Fruit fly (Drosophila melanogaster) whole organism, embryonic: ENCODE results near the gene MED15.

ENCODE experiments used
- Atf3 ChIP-seq: fragments of 200-800 bp; sonication (Bioruptor generic); optimal IDR thresholded peaks from 3 replicates; lab custom pipeline; 2016; ENCODE audit warnings: missing biosample characterization, missing genetic modification characterization
- B-H2 ChIP-seq: fragments of 200-800 bp; sonication (Bioruptor generic); optimal IDR thresholded peaks from 2 replicates; lab custom pipeline; 2018; ENCODE audit warnings: missing biosample characterization, mild to moderate bottlenecking, missing genetic modification characterization
- CG11093 ChIP-seq: fragments of 200-800 bp; sonication (Bioruptor generic); IDR thresholded peaks from 3 replicates; pipeline ENCODE4 v1.3.6; 2022; ENCODE audit warnings: missing biosample characterization, missing genetic modification characterization
- CG13296 ChIP-seq: fragments of 200-800 bp; sonication (Bioruptor generic); optimal IDR thresholded peaks from 3 replicates; lab custom pipeline; 2018; ENCODE audit warnings: missing biosample characterization, mild to moderate bottlenecking, missing genetic modification characterization
- CG14441 ChIP-seq: fragments of 200-800 bp; sonication (Bioruptor generic); IDR thresholded peaks from 2 replicates; pipeline ENCODE4 v1.3.6; 2022; ENCODE audit warnings: missing biosample characterization, missing genetic modification characterization
- CG14710 ChIP-seq: fragments of 200-800 bp; sonication (Bioruptor generic); optimal IDR thresholded peaks from 3 replicates; lab custom pipeline; 2019; ENCODE audit warnings: missing biosample characterization, mild to moderate bottlenecking, missing genetic modification characterization, moderate library complexity
- CG16815 ChIP-seq: fragments of 200-800 bp; sonication (Bioruptor generic); optimal IDR thresholded peaks from 3 replicates; lab custom pipeline; 2017; ENCODE audit warnings: missing biosample characterization, mild to moderate bottlenecking, missing genetic modification characterization
- CG17829 ChIP-seq: fragments of 200-800 bp; optimal IDR thresholded peaks from 2 replicates; lab custom pipeline; 2019; ENCODE audit warnings: missing biosample characterization, mild to moderate bottlenecking, missing genetic modification characterization, moderate library complexity
- CG18599 ChIP-seq: fragments of 200-800 bp; sonication (Bioruptor generic); optimal IDR thresholded peaks from 3 replicates; lab custom pipeline; 2017; ENCODE audit warnings: missing biosample characterization, missing genetic modification characterization, mild to moderate bottlenecking, moderate library complexity, missing genetic modification reagents
- CG18764 ChIP-seq: fragments of 200-800 bp; sonication (Bioruptor generic); optimal IDR thresholded peaks from 3 replicates; lab custom pipeline; 2016; ENCODE audit warnings: missing biosample characterization, missing genetic modification characterization
- CG2712 ChIP-seq: fragments of 200-800 bp; optimal IDR thresholded peaks from 3 replicates; lab custom pipeline; 2019; ENCODE audit warnings: missing biosample characterization, mild to moderate bottlenecking, missing genetic modification characterization, moderate library complexity
- CG2889 ChIP-seq: fragments of 200-800 bp; sonication (Bioruptor generic); IDR thresholded peaks from 3 replicates; pipeline ENCODE4 v1.3.6; 2022; ENCODE audit warnings: missing biosample characterization, missing genetic modification characterization
- CG3726 ChIP-seq: fragments of 200-800 bp; sonication (Bioruptor generic); IDR thresholded peaks from 3 replicates; pipeline ENCODE4, ENCODE4 v1.3.6; 2022; ENCODE audit warnings: missing biosample characterization, missing genetic modification characterization
- CG3838 ChIP-seq: fragments of 200-800 bp; sonication (Bioruptor generic); optimal IDR thresholded peaks from 3 replicates; lab custom pipeline; 2016; ENCODE audit warnings: missing biosample characterization, missing genetic modification characterization
- CG4730 ChIP-seq: fragments of 200-800 bp; sonication (Bioruptor generic); IDR thresholded peaks from 2 replicates; pipeline ENCODE4 v1.3.6; 2022; ENCODE audit warnings: missing biosample characterization, missing genetic modification characterization
- CG4820 ChIP-seq: fragments of 200-800 bp; sonication (Bioruptor generic); optimal IDR thresholded peaks from 3 replicates; lab custom pipeline; 2016; ENCODE audit warnings: missing biosample characterization, missing genetic modification characterization
- CG6272 ChIP-seq: fragments of 200-800 bp; sonication (Bioruptor generic); IDR thresholded peaks from 2 replicates; pipeline ENCODE4 v1.3.6; 2022; ENCODE audit warnings: missing biosample characterization, missing genetic modification characterization
- CG7556 ChIP-seq: fragments of 200-800 bp; sonication (Bioruptor generic); optimal IDR thresholded peaks from 2 replicates; lab custom pipeline; 2017; ENCODE audit warnings: missing biosample characterization, mild to moderate bottlenecking, missing genetic modification characterization
- Chrac-16 ChIP-seq: fragments of 200-800 bp; sonication (Bioruptor generic); optimal IDR thresholded peaks from 3 replicates; lab custom pipeline; 2016; ENCODE audit warnings: missing biosample characterization, missing genetic modification characterization
- Doc3 ChIP-seq: fragments of 200-800 bp; sonication (Bioruptor generic); IDR thresholded peaks from 3 replicates; pipeline ENCODE4 v1.3.6; 2022; ENCODE audit warnings: missing biosample characterization, missing genetic modification characterization; ENCODE audit not compliant: partially characterized antibody
- E2f1 ChIP-seq: fragments of 200-800 bp; sonication (Bioruptor generic); IDR thresholded peaks from 2 replicates; pipeline ENCODE4 v1.3.6; 2022; ENCODE audit warnings: missing biosample characterization, missing genetic modification characterization
- Gug ChIP-seq: fragments of 200-800 bp; sonication (Bioruptor generic); IDR thresholded peaks from 4 replicates; pipeline ENCODE4 v1.3.6; 2022; ENCODE audit warnings: missing biosample characterization, missing genetic modification characterization
- Hey ChIP-seq: fragments of 200-800 bp; sonication (Bioruptor generic); optimal IDR thresholded peaks from 3 replicates; lab custom pipeline; 2018; ENCODE audit warnings: missing biosample characterization, mild to moderate bottlenecking, missing genetic modification characterization
- Hmx ChIP-seq: fragments of 200-800 bp; sonication (Bioruptor generic); optimal IDR thresholded peaks from 2 replicates; lab custom pipeline; 2016; ENCODE audit warnings: missing biosample characterization, missing genetic modification characterization
- MESR4 ChIP-seq: fragments of 200-800 bp; sonication (Bioruptor generic); optimal IDR thresholded peaks from 2 replicates; lab custom pipeline; 2018; ENCODE audit warnings: missing biosample characterization, mild to moderate bottlenecking, missing genetic modification characterization, moderate library complexity
- Mad ChIP-seq: fragments of 200-800 bp; sonication (Bioruptor generic); optimal IDR thresholded peaks from 2 replicates; lab custom pipeline; 2016; ENCODE audit warnings: missing biosample characterization, missing genetic modification characterization
- Myb ChIP-seq: fragments of 200-800 bp; sonication (Bioruptor generic); optimal IDR thresholded peaks from 2 replicates; lab custom pipeline; 2016; ENCODE audit warnings: missing biosample characterization, missing genetic modification characterization
- NFAT ChIP-seq: fragments of 200-800 bp; sonication (Bioruptor generic); IDR thresholded peaks from 2 replicates; pipeline ENCODE4 v1.3.6; 2022; ENCODE audit warnings: missing biosample characterization, missing genetic modification characterization
- NfI ChIP-seq: fragments of 200-800 bp; sonication (Bioruptor generic); optimal IDR thresholded peaks from 3 replicates; lab custom pipeline; 2018; ENCODE audit warnings: missing biosample characterization, mild to moderate bottlenecking, missing genetic modification characterization, moderate library complexity
- Oli ChIP-seq: fragments of 200-800 bp; sonication (Bioruptor generic); optimal IDR thresholded peaks from 2 replicates; lab custom pipeline; 2018; ENCODE audit warnings: missing biosample characterization, mild to moderate bottlenecking, missing genetic modification characterization, moderate library complexity
- Sox102F ChIP-seq: fragments of 200-800 bp; sonication (Bioruptor generic); optimal IDR thresholded peaks from 2 replicates; lab custom pipeline; 2018; ENCODE audit warnings: missing biosample characterization, mild to moderate bottlenecking, missing genetic modification characterization, moderate library complexity
- Trl ChIP-seq, 3 experiments: fragments of >200 bp in 2 of 3; fragments of 200-800 bp in 1 of 3; sonication (Bioruptor generic) in 1 of 3; optimal IDR thresholded peaks; 2 replicates in 1 of 3; 3 replicates in 2 of 3; lab custom pipeline; 2016 to 2017; ENCODE audit warnings: missing biosample characterization in 1 of 3, missing genetic modification characterization in 1 of 3
- YL-1 ChIP-seq: fragments of 200-800 bp; sonication (Bioruptor generic); optimal IDR thresholded peaks from 3 replicates; lab custom pipeline; 2017; ENCODE audit warnings: missing biosample characterization, mild to moderate bottlenecking, missing genetic modification characterization
- ash1 ChIP-seq: fragments of 200-800 bp; sonication (Bioruptor generic); optimal IDR thresholded peaks from 2 replicates; lab custom pipeline; 2018; ENCODE audit warnings: missing biosample characterization, mild to moderate bottlenecking, missing genetic modification characterization
- caup ChIP-seq: fragments of 200-800 bp; sonication (Bioruptor generic); optimal IDR thresholded peaks from 3 replicates; lab custom pipeline; 2017; ENCODE audit warnings: missing biosample characterization, mild to moderate bottlenecking, missing genetic modification characterization, moderate library complexity; ENCODE audit not compliant: severe bottlenecking
- ci ChIP-seq: fragments of 200-800 bp; sonication (Bioruptor generic); IDR thresholded peaks from 3 replicates; pipeline ENCODE4 v1.3.6; 2022; ENCODE audit warnings: missing biosample characterization, missing genetic modification characterization
- dm ChIP-seq: fragments of 200-800 bp; sonication (Bioruptor generic); optimal IDR thresholded peaks from 3 replicates; lab custom pipeline; 2016; ENCODE audit warnings: missing biosample characterization, missing genetic modification characterization
- dysf ChIP-seq: fragments of 200-800 bp; sonication (Bioruptor generic); IDR thresholded peaks from 3 replicates; pipeline ENCODE4 v1.3.6; 2022; ENCODE audit warnings: missing biosample characterization, missing genetic modification characterization
- eve ChIP-seq, 2 experiments: fragments of >200 bp; optimal IDR thresholded peaks; 2 replicates each; lab custom pipeline; 2017; ENCODE audit warnings: missing biosample characterization in 2 of 2, missing genetic modification characterization in 2 of 2
- gcm ChIP-seq: fragments of 200-800 bp; sonication (Bioruptor generic); optimal IDR thresholded peaks from 2 replicates; lab custom pipeline; 2019; ENCODE audit warnings: missing biosample characterization, mild to moderate bottlenecking, missing genetic modification characterization, moderate library complexity
- grn ChIP-seq: fragments of 200-800 bp; sonication (Bioruptor generic); optimal IDR thresholded peaks from 3 replicates; lab custom pipeline; 2017; ENCODE audit warnings: missing biosample characterization, missing genetic modification characterization
- insv ChIP-seq, 2 experiments: fragments of 200-800 bp; sonication (Bioruptor generic); optimal IDR thresholded peaks; 3 replicates each; lab custom pipeline; 2016 to 2018; ENCODE audit warnings: missing biosample characterization in 2 of 2, missing genetic modification characterization in 2 of 2
- nerfin-1 ChIP-seq: fragments of 200-800 bp; sonication (Bioruptor generic); optimal IDR thresholded peaks from 3 replicates; lab custom pipeline; 2019; ENCODE audit warnings: missing biosample characterization, mild to moderate bottlenecking, missing genetic modification characterization, moderate library complexity
- otp ChIP-seq: fragments of 200-800 bp; sonication (Bioruptor generic); IDR thresholded peaks from 3 replicates; pipeline ENCODE4, ENCODE4 v1.3.6; 2022; ENCODE audit warnings: missing biosample characterization, missing genetic modification characterization
- p53 ChIP-seq: fragments of 200-800 bp; sonication (Bioruptor generic); optimal IDR thresholded peaks from 2 replicates; lab custom pipeline; 2016; ENCODE audit warnings: missing biosample characterization, missing genetic modification characterization
- ranshi ChIP-seq: fragments of 200-800 bp; sonication (Bioruptor generic); IDR thresholded peaks from 2 replicates; pipeline ENCODE4 v1.3.6; 2022; ENCODE audit warnings: missing biosample characterization, missing genetic modification characterization
- sens ChIP-seq: fragments of 200-800 bp; sonication (Bioruptor generic); peaks from one replicate; lab custom pipeline; 2016; ENCODE audit warnings: missing biosample characterization, missing genetic modification characterization
- sisA ChIP-seq: fragments of 200-800 bp; sonication (Bioruptor generic); IDR thresholded peaks from 2 replicates; pipeline ENCODE4 v1.3.6; 2022; ENCODE audit warnings: missing biosample characterization, missing genetic modification characterization
- sna ChIP-seq: fragments of 200-800 bp; sonication (Bioruptor generic); IDR thresholded peaks from 2 replicates; pipeline ENCODE4 v1.3.6; 2022; ENCODE audit warnings: missing biosample characterization, missing genetic modification characterization; ENCODE audit not compliant: partially characterized antibody
- tx ChIP-seq: fragments of 200-800 bp; sonication (Bioruptor generic); optimal IDR thresholded peaks from 2 replicates; lab custom pipeline; 2016; ENCODE audit warnings: missing biosample characterization, missing genetic modification characterization
- usp ChIP-seq: fragments of >200 bp; optimal IDR thresholded peaks from 2 replicates; lab custom pipeline; 2017; ENCODE audit warnings: missing biosample characterization, missing genetic modification characterization

Gene MED15

DNA sequence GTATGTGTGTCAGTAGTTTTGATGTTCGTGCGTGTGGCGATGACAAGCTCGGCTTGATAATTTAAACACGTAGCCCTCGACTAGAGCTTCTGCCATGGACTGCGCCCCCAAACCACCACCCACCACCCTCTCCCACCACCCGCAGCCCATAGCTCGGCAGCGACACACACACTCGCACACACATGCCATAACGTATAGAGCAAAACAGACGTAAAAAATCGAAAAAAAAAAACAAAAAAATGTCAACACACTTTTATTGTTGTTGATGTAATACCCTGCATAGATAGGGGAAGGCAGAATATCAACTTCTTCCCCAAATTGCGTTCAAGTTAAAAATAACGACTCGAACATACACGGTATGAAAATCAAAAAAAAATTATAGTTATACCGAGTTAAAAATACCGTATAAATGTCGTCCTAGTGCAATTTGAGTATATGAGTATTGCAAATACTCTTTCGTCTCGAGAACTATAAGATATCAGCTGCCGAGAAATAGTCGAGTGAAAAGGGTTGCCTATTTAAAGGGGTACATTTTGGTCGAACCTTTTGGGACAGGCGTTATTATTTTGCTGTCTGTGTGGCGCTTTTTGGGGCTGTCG lies 2.4 kb upstream of the MED15 start (continued):
- 0 out of 3 replicates have a peak, but pooled peaks have one; percentile 18 for TF ChIP-seq otp
- no peak for TF ChIP-seq YL-1 (GFP tag; lab: Kevin White, UChicago)
- peak; percentile 76 for TF ChIP-seq Gug
- TF ChIP-seq CG3838 (GFP tag; lab: Kevin White, UChicago), result peak; percentile 74
- peak; percentile 71 for TF ChIP-seq tx (GFP tag; lab: Kevin White, UChicago)
- TF ChIP-seq MESR4 (GFP tag; lab: Kevin White, UChicago), result no peak
- TF ChIP-seq dm (GFP tag; lab: Kevin White, UChicago), result peak; percentile 18
- peak; percentile 88 for TF ChIP-seq Sox102F
- TF ChIP-seq Chrac-16 (GFP tag; lab: Kevin White, UChicago), result peak; percentile 71
- peak; percentile 50 for TF ChIP-seq CG17829 (tag; lab: Kevin White, UChicago)
- TF ChIP-seq CG7556 (GFP tag; lab: Kevin White, UChicago), result peak; percentile 63
- peak; percentile 71 for TF ChIP-seq CG4730 (GFP tag; lab: Robert Waterston, UW)
- peak in 1 of 2 experiments; percentile 91 for TF ChIP-seq eve (GFP tag; optimal IDR thresholded peaks at IDR 0.05; lab: Kevin White, UChicago)
- peak; percentile 66; the same call in 2 of the 3 replicates for TF ChIP-seq CG11093 (GFP tag; lab: Robert Waterston, UW)
- TF ChIP-seq CG2889 (GFP tag; lab: Robert Waterston, UW), result peak; percentile 64; the same call in 2 of the 3 replicates
- TF ChIP-seq Atf3 (GFP tag; lab: Kevin White, UChicago), result peak; percentile 78
- TF ChIP-seq Hey (tag; lab: Kevin White, UChicago), result no peak
- TF ChIP-seq sisA (GFP tag; lab: Robert Waterston, UW), result peak; percentile 77
- peak; percentile 77 for TF ChIP-seq Mad (GFP tag; lab: Kevin White, UChicago)
- TF ChIP-seq grn (GFP tag; lab: Kevin White, UChicago), result no peak
- TF ChIP-seq ci, result peak; percentile 71
- peak; percentile 79 for TF ChIP-seq CG14441 (GFP tag; lab: Robert Waterston, UW)
- TF ChIP-seq Trl (optimal IDR thresholded peaks at IDR 0.05; lab: Kevin White, UChicago), result no peak
- peak; percentile 85 for TF ChIP-seq Trl (GFP tag; optimal IDR thresholded peaks at IDR 0.05; lab: Kevin White, UChicago)
- peak; percentile 86 for TF ChIP-seq E2f1
- peak; percentile 63 for TF ChIP-seq CG18764
- TF ChIP-seq CG3726 (GFP tag; lab: Robert Waterston, UW), result peak; percentile 71; the same call in 2 of the 3 replicates
- peak; percentile 72 for TF ChIP-seq CG2712 (tag; lab: Kevin White, UChicago)
- peak; percentile 71 for TF ChIP-seq Myb (GFP tag; lab: Kevin White, UChicago)
- peak; percentile 28 for TF ChIP-seq gcm (GFP tag; lab: Kevin White, UChicago)
- peak; percentile 83 for TF ChIP-seq CG13296 (GFP tag; lab: Kevin White, UChicago)
- TF ChIP-seq Hmx (GFP tag; lab: Kevin White, UChicago), result peak; percentile 56
- TF ChIP-seq ash1 (GFP tag; lab: Kevin White, UChicago), result peak; percentile 15
- peak; percentile 97 for TF ChIP-seq sens (GFP tag; lab: Kevin White, UChicago)
- TF ChIP-seq Doc3, result no peak
- no peak for TF ChIP-seq NFAT (GFP tag; lab: Robert Waterston, UW)
- TF ChIP-seq CG6272 (GFP tag; lab: Robert Waterston, UW), result peak; percentile 44; the same call in 1 of the 2 replicates
- no peak for TF ChIP-seq insv (GFP tag; optimal IDR thresholded peaks at IDR 0.05; lab: Kevin White, UChicago)
- no peak for TF ChIP-seq usp (GFP tag; lab: Kevin White, UChicago)
- peak; percentile 2 for TF ChIP-seq B-H2 (GFP tag; lab: Kevin White, UChicago)
- TF ChIP-seq nerfin-1 (tag; lab: Kevin White, UChicago), result peak; percentile 27

DNA sequence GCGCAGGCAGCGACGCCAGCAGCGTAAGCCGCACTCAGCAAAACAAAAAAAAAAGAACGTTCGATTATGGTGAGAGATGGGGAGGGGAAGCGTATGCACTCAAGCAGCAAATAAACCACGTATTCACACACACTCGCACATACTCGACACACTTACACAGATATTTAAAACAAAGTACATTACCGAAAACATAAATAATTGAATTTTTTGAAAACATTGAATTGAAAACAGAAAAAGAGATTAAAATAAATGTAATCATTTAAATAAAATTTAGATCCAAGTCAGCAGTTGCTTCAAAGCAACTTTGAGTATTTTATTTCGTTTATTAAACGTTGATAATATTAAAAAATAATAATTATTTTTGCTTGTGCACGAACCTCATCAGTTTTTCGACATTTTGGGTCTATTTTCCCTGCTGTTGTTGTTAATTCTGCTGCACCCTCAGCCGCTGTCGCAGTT lies 1.8 kb upstream of the MED15 start:
- TF ChIP-seq CG16815 (GFP tag; lab: Kevin White, UChicago) (peak; percentile 39), CG18599 (GFP tag; lab: Kevin White, UChicago) (peak; percentile 80), caup (GFP tag; lab: Kevin White, UChicago) (peak; percentile 16), NfI (GFP tag; lab: Kevin White, UChicago) (peak; percentile 54), CG14710 (tag; lab: Kevin White, UChicago) (peak; percentile 4), YL-1 (GFP tag; lab: Kevin White, UChicago) (peak; percentile 33), dysf (GFP tag; lab: Robert Waterston, UW) (peak; percentile 78; the same call in 1 of the 3 replicates), Oli (tag; lab: Kevin White, UChicago) (peak; percentile 61), CG4820 (GFP tag; lab: Kevin White, UChicago) (peak; percentile 41), sna (GFP tag; lab: Robert Waterston, UW) (no peak), p53 (GFP tag; lab: Kevin White, UChicago) (no peak), ranshi (GFP tag; lab: Robert Waterston, UW) (no peak)
